Worm (Caenorhabditis elegans): ENCODE data around the gene hda-5.

hda-5 gene

ce11 chrII:11810436-11810835 is 11.6 kb downstream of the hda-5 start, which contains the start of gene F43G6.7 (continued):
- no peak for TF ChIP-seq hmg-1.2 (GFP tag; IDR thresholded peaks at IDR 0.05)
- no peak for TF ChIP-seq chd-7 (tag; optimal IDR thresholded peaks at IDR 0.05)
- 0 out of 2 replicates have a peak, but pooled peaks have one; percentile 80 for TF ChIP-seq aptf-3 (GFP tag; IDR thresholded peaks at IDR 0.05)
- TF ChIP-seq egrh-3 (GFP tag; IDR thresholded peaks at IDR 0.05): no peak
- TF ChIP-seq Y67H2A.10 (GFP tag; conservative IDR thresholded peaks at IDR 0.05): no peak
- TF ChIP-seq madf-6 (GFP tag; IDR thresholded peaks at IDR 0.05): peak; percentile 78
- TF ChIP-seq fkh-3 (tag; optimal IDR thresholded peaks at IDR 0.05): no peak
- peak; percentile 10 for TF ChIP-seq xnd-1 (tag; optimal IDR thresholded peaks at IDR 0.05)

- TF ChIP-seq zfh-2 (GFP tag; conservative IDR thresholded peaks at IDR 0.05) (peak; percentile 57; the same call in 1 of the 2 replicates), F22D6.2 (tag; optimal IDR thresholded peaks at IDR 0.05) (no peak), egrh-3 (GFP tag; IDR thresholded peaks at IDR 0.05) (peak; percentile 20; the same call in 1 of the 2 replicates)
These were observed 12.4 kb downstream of the hda-5 start for ce11 chrII:11811241-11811640.

- TF ChIP-seq lin-54 (GFP tag; optimal IDR thresholded peaks at IDR 0.05) (no peak), pbrm-1 (GFP tag; IDR thresholded peaks at IDR 0.05) (peak; percentile 59), zfh-2 (GFP tag; conservative IDR thresholded peaks at IDR 0.05) (peak; percentile 35; the same call in 1 of the 2 replicates), attf-5 (GFP tag; optimal IDR thresholded peaks at IDR 0.05) (peak; percentile 80), ZK185.1 (tag; optimal IDR thresholded peaks at IDR 0.05; ENCODE audit: poor library complexity, severe bottlenecking) (no peak), ama-1 (optimal IDR thresholded peaks at IDR 0.05) (peak; percentile 83), ama-1 (GFP tag; optimal IDR thresholded peaks at IDR 0.05) (no peak), dox-1 (GFP tag; IDR thresholded peaks at IDR 0.05) (0 out of 2 replicates have a peak, but pooled peaks have one; percentile 42), Y67H2A.10 (GFP tag; conservative IDR thresholded peaks at IDR 0.05) (no peak), ztf-18 (tag; optimal IDR thresholded peaks at IDR 0.05) (peak; percentile 6), mel-28 (tag; optimal IDR thresholded peaks at IDR 0.05; ENCODE audit: borderline replicate concordance) (peak; percentile 28), K12H6.12 (tag; optimal IDR thresholded peaks at IDR 0.05) (peak; percentile 29), B0261.1 (tag; optimal IDR thresholded peaks at IDR 0.05) (no peak), mcd-1 (GFP tag; IDR thresholded peaks at IDR 0.05) (peak; percentile 45; the same call in 1 of the 2 replicates), sea-2 (GFP tag; IDR thresholded peaks at IDR 0.05) (no peak), hmg-1.2 (GFP tag; IDR thresholded peaks at IDR 0.05) (peak; percentile 80), rcor-1 (GFP tag; IDR thresholded peaks at IDR 0.05) (0 out of 2 replicates have a peak, but pooled peaks have one; percentile 14)
These were observed 15.1 kb downstream of the hda-5 start, which contains the start of gene F43G6.8 for ce11 chrII:11813895-11814369. TSS of gene F43G6.8 (minus strand) at chrII:11814092.

ce11 chrII:11816014-11816413 is 17.2 kb downstream of the hda-5 start:
- no peak for TF ChIP-seq F57A8.1 (GFP tag; optimal IDR thresholded peaks at IDR 0.05)
- TF ChIP-seq ztf-28 (GFP tag; IDR thresholded peaks at IDR 0.05): no peak
- TF ChIP-seq dox-1 (GFP tag; IDR thresholded peaks at IDR 0.05): no peak
- TF ChIP-seq F37B4.10 (GFP tag; IDR thresholded peaks at IDR 0.05): no peak
- no peak for TF ChIP-seq F33H1.4 (GFP tag; IDR thresholded peaks at IDR 0.05)
- TF ChIP-seq snpc-3.4 (tag; optimal IDR thresholded peaks at IDR 0.05): no peak
- TF ChIP-seq mes-4 (tag; optimal IDR thresholded peaks at IDR 0.05): no peak
- TF ChIP-seq snpc-4 (GFP tag; optimal IDR thresholded peaks at IDR 0.05): no peak
- TF ChIP-seq snpc-4 (tag; optimal IDR thresholded peaks at IDR 0.05): no peak
- no peak for TF ChIP-seq C06A6.2 (GFP tag; conservative IDR thresholded peaks at IDR 0.05)
- TF ChIP-seq B0336.3 (GFP tag; IDR thresholded peaks at IDR 0.05): no peak
- TF ChIP-seq ztf-3 (GFP tag; optimal IDR thresholded peaks at IDR 0.05): no peak
- TF ChIP-seq bed-1 (GFP tag; IDR thresholded peaks at IDR 0.05): no peak
- no peak for TF ChIP-seq B0261.1 (tag; optimal IDR thresholded peaks at IDR 0.05)
- no peak for TF ChIP-seq ZK185.1 (tag; optimal IDR thresholded peaks at IDR 0.05; ENCODE audit: poor library complexity, severe bottlenecking)
